Fruit fly (Drosophila melanogaster) whole organism, adult: Measurements from ENCODE around the gene CG33230.
A peak's percentile ranks its signal among the peaks of the same experiment; 100 is the strongest.

Source experiments
- CG11617 ChIP-seq: fragments of 200-800 bp; sonication (Bioruptor generic); optimal IDR thresholded peaks from 2 replicates; lab custom pipeline; 2017; ENCODE audit warnings: mild to moderate bottlenecking, missing biosample characterization, missing genetic modification reagents, missing genetic modification characterization
- CG12768 ChIP-seq: fragments of 200-800 bp; sonication (Bioruptor generic); optimal IDR thresholded peaks from 2 replicates; lab custom pipeline; 2017; ENCODE audit warnings: missing biosample characterization, missing genetic modification characterization, mild to moderate bottlenecking, moderate library complexity, missing genetic modification reagents
- CG14711 ChIP-seq: fragments of 200-800 bp; sonication (Bioruptor generic); optimal IDR thresholded peaks from 2 replicates; lab custom pipeline; 2018; ENCODE audit warnings: missing biosample characterization, mild to moderate bottlenecking, missing genetic modification characterization, moderate library complexity
- CG1620 ChIP-seq: fragments of 200-800 bp; sonication (Bioruptor generic); optimal IDR thresholded peaks from 2 replicates; lab custom pipeline; 2016; ENCODE audit warnings: missing biosample characterization, missing genetic modification characterization
- CG33017 ChIP-seq: fragments of 200-800 bp; sonication (Bioruptor generic); optimal IDR thresholded peaks from 2 replicates; lab custom pipeline; 2018; ENCODE audit warnings: missing biosample characterization, mild to moderate bottlenecking, missing genetic modification characterization, moderate library complexity
- CG5204 ChIP-seq: fragments of 200-800 bp; sonication (Bioruptor generic); optimal IDR thresholded peaks from 2 replicates; lab custom pipeline; 2016; ENCODE audit warnings: missing biosample characterization, missing genetic modification characterization
- CG7045 ChIP-seq: fragments of 200-800 bp; sonication (Bioruptor generic); optimal IDR thresholded peaks from 2 replicates; lab custom pipeline; 2017; ENCODE audit warnings: missing biosample characterization, mild to moderate bottlenecking, missing genetic modification characterization
- CG7101 ChIP-seq: fragments of 200-800 bp; sonication (Bioruptor generic); optimal IDR thresholded peaks from 2 replicates; lab custom pipeline; 2018; ENCODE audit warnings: missing biosample characterization, mild to moderate bottlenecking, missing genetic modification characterization, moderate library complexity
- Clk ChIP-seq: fragments of 200-800 bp; sonication (Bioruptor generic); optimal IDR thresholded peaks from 2 replicates; lab custom pipeline; 2017; ENCODE audit warnings: missing biosample characterization, missing genetic modification characterization
- Crg-1 ChIP-seq: fragments of 200-800 bp; sonication (Bioruptor generic); optimal IDR thresholded peaks from 2 replicates; lab custom pipeline; 2016; ENCODE audit warnings: missing biosample characterization, missing genetic modification characterization
- Hr96 ChIP-seq: fragments of 200-800 bp; sonication (Bioruptor generic); optimal IDR thresholded peaks from 2 replicates; lab custom pipeline; 2016; ENCODE audit warnings: missing biosample characterization, missing genetic modification characterization
- Mnt ChIP-seq: fragments of 200-800 bp; sonication (Bioruptor generic); optimal IDR thresholded peaks from 2 replicates; lab custom pipeline; 2016; ENCODE audit warnings: missing biosample characterization, mild to moderate bottlenecking, missing genetic modification characterization
- bab1 ChIP-seq: fragments of 200-800 bp; sonication (Bioruptor generic); optimal IDR thresholded peaks from 3 replicates; lab custom pipeline; 2019; ENCODE audit warnings: missing biosample characterization, mild to moderate bottlenecking, missing genetic modification characterization, moderate library complexity
- cic ChIP-seq: fragments of 200-800 bp; sonication (Bioruptor generic); optimal IDR thresholded peaks from 2 replicates; lab custom pipeline; 2017; ENCODE audit warnings: missing biosample characterization, mild to moderate bottlenecking, missing genetic modification characterization, moderate library complexity
- cnc ChIP-seq, 2 experiments: fragments of >200 bp; optimal IDR thresholded peaks; 2 replicates each; lab custom pipeline; 2017
- kay ChIP-seq: fragments of 200-800 bp; sonication (Bioruptor generic); peaks from one replicate; lab custom pipeline; 2016; ENCODE audit warnings: missing biosample characterization, missing genetic modification characterization, borderline replicate concordance
- ovo ChIP-seq: fragments of 200-800 bp; sonication (Bioruptor generic); optimal IDR thresholded peaks from 2 replicates; lab custom pipeline; 2016; ENCODE audit warnings: missing biosample characterization, missing genetic modification characterization
- pad ChIP-seq: fragments of 200-800 bp; sonication (Bioruptor generic); optimal IDR thresholded peaks from 3 replicates; lab custom pipeline; 2017; ENCODE audit warnings: missing biosample characterization, missing genetic modification characterization, mild to moderate bottlenecking, moderate library complexity, missing genetic modification reagents
- tj ChIP-seq: fragments of 200-800 bp; sonication (Bioruptor generic); optimal IDR thresholded peaks from 3 replicates; lab custom pipeline; 2017; ENCODE audit warnings: missing biosample characterization, mild to moderate bottlenecking, missing genetic modification characterization, moderate library complexity
- toe ChIP-seq: fragments of 200-800 bp; sonication (Bioruptor generic); optimal IDR thresholded peaks from 2 replicates; lab custom pipeline; 2016; ENCODE audit warnings: missing biosample characterization, missing genetic modification characterization

The CG33230 gene

dm6 chr3L:1576489-1577106 lies 41.6 kb upstream of the CG33230 start, which contains the start of gene CG13917:
TSS of gene CG13917 (plus strand) at chr3L:1576699.
- TF ChIP-seq pad (GFP tag; lab: Kevin White, UChicago) (peak; percentile 71), bab1 (GFP tag; lab: Kevin White, UChicago) (peak; percentile 65), tj (peak; percentile 9), CG33017 (tag; lab: Kevin White, UChicago) (no peak), CG12768 (GFP tag; lab: Kevin White, UChicago) (no peak), cic (GFP tag; lab: Kevin White, UChicago) (no peak)

DNA sequence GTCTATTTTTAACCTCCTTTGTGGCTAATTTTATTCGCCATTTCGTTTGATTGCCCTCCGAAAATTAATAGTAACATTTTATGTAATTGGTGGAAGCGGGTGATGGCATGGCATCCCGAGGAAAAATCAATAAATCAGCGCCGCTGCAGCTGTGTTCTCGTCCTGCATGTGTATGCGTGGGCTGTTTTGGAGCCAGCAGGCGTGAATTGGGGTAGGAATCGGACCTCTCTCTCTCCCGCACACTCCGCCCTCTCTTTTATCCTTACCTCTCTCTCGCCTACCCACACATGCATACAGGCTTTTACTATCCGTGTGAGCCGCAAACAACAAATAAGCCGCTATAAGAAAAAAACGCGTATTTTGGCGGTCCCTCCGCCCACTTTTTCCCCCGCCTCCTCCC lies 40.9 kb upstream of the CG33230 start:
- TF ChIP-seq pad (GFP tag; lab: Kevin White, UChicago), result peak; percentile 27
- no peak for TF ChIP-seq CG14711 (tag; lab: Kevin White, UChicago)

DNA sequence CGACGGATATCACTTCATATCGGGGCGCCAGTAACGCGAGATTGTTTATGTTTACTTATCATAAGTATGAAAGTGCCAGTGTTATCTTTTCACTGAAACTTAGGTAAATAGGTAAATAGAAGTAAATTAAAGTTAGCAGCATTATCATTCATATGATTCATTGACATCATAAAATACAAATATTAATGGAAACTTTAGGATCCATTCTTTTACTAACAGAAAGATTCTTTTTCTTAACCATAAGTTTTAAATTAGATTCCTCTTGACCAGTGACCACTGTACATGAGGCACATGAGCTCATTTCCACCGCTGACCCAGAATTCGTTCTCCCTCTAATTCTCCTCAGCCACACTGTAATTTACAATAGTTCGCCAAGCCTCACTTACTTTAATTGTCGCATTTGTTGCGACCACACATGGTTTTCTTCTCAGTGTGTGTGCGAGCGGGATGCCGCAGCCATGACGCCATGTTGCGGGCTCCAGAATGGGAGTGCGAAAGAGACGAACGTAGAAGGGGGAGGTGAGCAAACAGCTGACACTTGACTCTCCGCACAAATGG lies 39.7 kb upstream of the CG33230 start:
- TF ChIP-seq CG5204 (no peak), pad (GFP tag; lab: Kevin White, UChicago) (peak; percentile 82)

DNA sequence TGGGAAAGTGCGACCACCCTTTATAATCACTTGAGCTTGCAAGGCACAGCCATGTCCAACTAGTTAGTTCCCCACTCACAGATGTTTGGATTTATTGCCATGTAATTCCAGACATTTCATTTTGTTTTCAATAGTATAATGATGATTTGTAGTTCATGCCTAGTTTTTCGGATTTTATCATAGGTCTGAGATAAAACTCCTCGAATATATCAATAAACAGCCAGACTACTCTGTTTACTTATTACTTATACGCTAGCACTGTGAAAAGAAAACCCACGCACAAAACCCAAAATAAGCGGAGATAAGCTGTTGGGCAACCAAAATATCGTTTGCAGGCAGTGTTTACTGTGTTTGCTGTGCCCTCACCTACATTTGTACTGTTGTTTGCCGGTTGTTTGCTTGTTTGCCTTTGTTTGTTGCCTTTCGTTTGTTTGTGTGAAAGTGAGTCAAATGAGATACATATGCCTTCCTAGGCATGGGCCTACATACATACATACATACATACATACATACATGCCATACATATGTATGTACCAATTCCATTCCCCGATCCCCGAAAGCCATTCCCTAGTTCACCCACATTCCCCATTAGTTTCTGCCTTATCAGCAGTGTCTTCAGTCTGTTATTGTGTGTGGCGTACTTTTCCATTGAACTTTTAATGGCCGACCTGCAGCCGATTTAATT lies 38.9 kb upstream of the CG33230 start:
- TF ChIP-seq tj (peak; percentile 87), CG7101 (peak; percentile 39), Hr96 (GFP tag; lab: Kevin White, UChicago) (no peak), Clk (no peak), kay (GFP tag; lab: Kevin White, UChicago) (peak; percentile 72), cic (GFP tag; lab: Kevin White, UChicago) (no peak), toe (no peak), CG14711 (tag; lab: Kevin White, UChicago) (peak; percentile 46), CG5204 (no peak), CG12768 (GFP tag; lab: Kevin White, UChicago) (peak; percentile 24)

dm6 chr3L:1580194-1580593 lies 38.0 kb upstream of the CG33230 start:
- TF ChIP-seq kay (GFP tag; lab: Kevin White, UChicago) (peak; percentile 25), cic (GFP tag; lab: Kevin White, UChicago) (no peak)

dm6 chr3L:1580821-1581220 lies 37.4 kb upstream of the CG33230 start:
- peak; percentile 63 for TF ChIP-seq tj
- TF ChIP-seq Mnt (GFP tag; lab: Kevin White, UChicago), result no peak

dm6 chr3L:1584003-1584402 lies 34.2 kb upstream of the CG33230 start:
- peak; percentile 58 for TF ChIP-seq CG11617 (GFP tag; lab: Kevin White, UChicago)
- peak; percentile 23 for TF ChIP-seq tj
- TF ChIP-seq Crg-1, result no peak
- TF ChIP-seq CG7045 (GFP tag; lab: Kevin White, UChicago), result no peak
- TF ChIP-seq cic (GFP tag; lab: Kevin White, UChicago), result no peak
- no peak for TF ChIP-seq CG14711 (tag; lab: Kevin White, UChicago)
- TF ChIP-seq CG33017 (tag; lab: Kevin White, UChicago), result peak; percentile 35
- TF ChIP-seq cnc (optimal IDR thresholded peaks at IDR 0.05; lab: Kevin White, UChicago), result no peak
- TF ChIP-seq CG7101, result peak; percentile 27
- TF ChIP-seq ovo (GFP tag; lab: Kevin White, UChicago), result no peak
- TF ChIP-seq kay (GFP tag; lab: Kevin White, UChicago), result no peak
- TF ChIP-seq Mnt (GFP tag; lab: Kevin White, UChicago), result no peak
- peak; percentile 17 for TF ChIP-seq CG1620 (GFP tag; lab: Kevin White, UChicago)
- TF ChIP-seq CG12768 (GFP tag; lab: Kevin White, UChicago), result no peak

DNA sequence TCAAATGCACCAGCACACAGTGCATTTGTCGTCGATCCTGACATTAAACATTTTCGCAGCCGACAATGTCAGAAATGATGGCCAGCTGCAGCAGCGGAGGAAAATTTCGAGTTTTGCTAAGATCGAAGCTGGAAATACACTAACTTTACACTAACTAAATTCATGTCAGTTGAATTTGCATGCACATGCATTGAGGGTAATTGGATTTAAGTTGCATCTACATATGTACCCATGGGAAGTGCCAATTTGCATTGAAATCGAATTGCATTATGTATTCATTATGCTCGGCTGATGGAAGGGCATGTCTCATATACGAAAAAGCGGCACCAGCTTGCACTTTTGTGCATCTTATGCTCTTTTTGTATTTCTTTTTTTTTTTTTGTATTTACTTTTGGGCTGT lies 33.4 kb upstream of the CG33230 start:
- TF ChIP-seq bab1 (GFP tag; lab: Kevin White, UChicago) (peak; percentile 93), CG7101 (peak; percentile 11), CG33017 (tag; lab: Kevin White, UChicago) (no peak), CG14711 (tag; lab: Kevin White, UChicago) (peak; percentile 64), Hr96 (GFP tag; lab: Kevin White, UChicago) (peak; percentile 48), CG12768 (GFP tag; lab: Kevin White, UChicago) (no peak), cnc (optimal IDR thresholded peaks at IDR 0.05; lab: Kevin White, UChicago) (no peak), Crg-1 (no peak), CG11617 (GFP tag; lab: Kevin White, UChicago) (no peak), toe (no peak), kay (GFP tag; lab: Kevin White, UChicago) (no peak), CG7045 (GFP tag; lab: Kevin White, UChicago) (no peak), ovo (GFP tag; lab: Kevin White, UChicago) (no peak), tj (peak; percentile 74), Mnt (GFP tag; lab: Kevin White, UChicago) (no peak), Clk (no peak), cic (GFP tag; lab: Kevin White, UChicago) (no peak), CG1620 (GFP tag; lab: Kevin White, UChicago) (no peak), pad (GFP tag; lab: Kevin White, UChicago) (peak; percentile 36), CG5204 (no peak)
